Fruit fly (Drosophila melanogaster): ENCODE measurements around the gene CG1486.

The CG1486 gene

dm6 chrX:21367363-21368072 lies 43.7 kb downstream of the CG1486 start (continued):
- TF ChIP-seq fd102C (GFP tag; optimal IDR thresholded peaks at IDR 0.05) (peak; percentile 43), sug (tag; optimal IDR thresholded peaks at IDR 0.05) (peak; percentile 97), CG10267 (tag; optimal IDR thresholded peaks at IDR 0.05) (peak; percentile 92), CG3065 (GFP tag; optimal IDR thresholded peaks at IDR 0.05) (peak; percentile 87), gsb (GFP tag; IDR thresholded peaks at IDR 0.05) (peak; percentile 94), CG10462 (GFP tag; optimal IDR thresholded peaks at IDR 0.05) (peak; percentile 91), CG2116 (GFP tag; optimal IDR thresholded peaks at IDR 0.05) (peak; percentile 85), Meics (GFP tag; optimal IDR thresholded peaks at IDR 0.05) (peak; percentile 98), Max (GFP tag; optimal IDR thresholded peaks at IDR 0.05) (peak; percentile 97), CG17361 (GFP tag; IDR thresholded peaks at IDR 0.05) (peak; percentile 97), tap (tag; optimal IDR thresholded peaks at IDR 0.05) (peak; percentile 98), pnt (GFP tag; optimal IDR thresholded peaks at IDR 0.05) (peak; percentile 94), CG6765 (GFP tag; optimal IDR thresholded peaks at IDR 0.05) (peak; percentile 95), eyg (GFP tag; optimal IDR thresholded peaks at IDR 0.05) (peak; percentile 91), jigr1 (GFP tag; IDR thresholded peaks at IDR 0.05) (peak; percentile 93), mirr (GFP tag; optimal IDR thresholded peaks at IDR 0.05) (peak; percentile 97), CG6254 (GFP tag; optimal IDR thresholded peaks at IDR 0.05) (peak; percentile 94), onecut (GFP tag; IDR thresholded peaks at IDR 0.05) (peak; percentile 92), CG8359 (GFP tag; optimal IDR thresholded peaks at IDR 0.05; ENCODE audit: borderline replicate concordance) (peak; percentile 91), CG34376 (GFP tag; optimal IDR thresholded peaks at IDR 0.05) (peak; percentile 99), seq (GFP tag; IDR thresholded peaks at IDR 0.05) (peak; percentile 98), CG4854 (GFP tag; optimal IDR thresholded peaks at IDR 0.05) (peak; percentile 94), gsb-n (tag; optimal IDR thresholded peaks at IDR 0.05) (peak; percentile 96), CG5245 (GFP tag; optimal IDR thresholded peaks at IDR 0.05) (peak; percentile 94), aop (GFP tag; IDR thresholded peaks at IDR 0.05) (peak; percentile 82), jumu (GFP tag; optimal IDR thresholded peaks at IDR 0.05) (peak; percentile 93), CG18476 (GFP tag; optimal IDR thresholded peaks at IDR 0.05) (peak; percentile 97), CG4820 (GFP tag; optimal IDR thresholded peaks at IDR 0.05) (peak; percentile 96), CG1024 (GFP tag; IDR thresholded peaks at IDR 0.05) (peak; percentile 80), hth (optimal IDR thresholded peaks at IDR 0.05) (no peak), CG17912 (GFP tag; optimal IDR thresholded peaks at IDR 0.05) (peak; percentile 94), CG11085 (GFP tag; IDR thresholded peaks at IDR 0.05) (peak; percentile 94), chn (GFP tag; optimal IDR thresholded peaks at IDR 0.05) (peak; percentile 96), Dad (GFP tag; optimal IDR thresholded peaks at IDR 0.05) (peak; percentile 93), schlank (tag; optimal IDR thresholded peaks at IDR 0.05) (peak; percentile 98), CG11723 (GFP tag; optimal IDR thresholded peaks at IDR 0.05) (peak; percentile 98), CG1529 (GFP tag; optimal IDR thresholded peaks at IDR 0.05) (peak; percentile 97), nom (GFP tag; optimal IDR thresholded peaks at IDR 0.05) (peak; percentile 97), Ssrp (tag; optimal IDR thresholded peaks at IDR 0.05) (peak; percentile 98), Chrac-16 (GFP tag; optimal IDR thresholded peaks at IDR 0.05) (peak; percentile 97), NK7.1 (GFP tag; optimal IDR thresholded peaks at IDR 0.05) (peak; percentile 93), bigmax (GFP tag; optimal IDR thresholded peaks at IDR 0.05) (peak; percentile 29), H2.0 (GFP tag; IDR thresholded peaks at IDR 0.05) (peak; percentile 93), cg (GFP tag; optimal IDR thresholded peaks at IDR 0.05) (peak; percentile 49), CG10209 (GFP tag; optimal IDR thresholded peaks at IDR 0.05) (peak; percentile 98), CG1832 (GFP tag; optimal IDR thresholded peaks at IDR 0.05) (no peak), Blimp-1 (GFP tag; optimal IDR thresholded peaks at IDR 0.05) (peak; percentile 96), Atf3 (GFP tag; optimal IDR thresholded peaks at IDR 0.05) (peak; percentile 91), tna (GFP tag; IDR thresholded peaks at IDR 0.05; ENCODE audit: partially characterized antibody) (no peak), CG8089 (GFP tag; optimal IDR thresholded peaks at IDR 0.05) (peak; percentile 92)
